Worm (Caenorhabditis elegans) whole organism, young adult: Measurements from ENCODE around the gene F26G5.1.

Source experiments
- ama-1 ChIP-seq, 3 experiments: fragments of 150-350 bp in 1 of 3; sonication (generic microtip) in 2 of 3; optimal IDR thresholded peaks; 2 replicates each; lab custom pipeline; 2014 to 2018; ENCODE audit warnings: missing biosample characterization in 2 of 3, missing genetic modification characterization in 2 of 3, missing genetic modification reagents in 2 of 3
- aptf-3 ChIP-seq: fragments of 200-800 bp; sonication (Bioruptor generic); IDR thresholded peaks from 2 replicates; pipeline ENCODE4 v1.3.6; 2022; ENCODE audit warnings: missing genetic modification characterization, missing compliant biosample characterization
- let-526 ChIP-seq: fragments of 200-800 bp; sonication (Bioruptor generic); IDR thresholded peaks from 2 replicates; pipeline ENCODE4 v1.3.6; 2022; ENCODE audit warnings: missing genetic modification reagents, missing genetic modification characterization, missing compliant biosample characterization

DNA sequence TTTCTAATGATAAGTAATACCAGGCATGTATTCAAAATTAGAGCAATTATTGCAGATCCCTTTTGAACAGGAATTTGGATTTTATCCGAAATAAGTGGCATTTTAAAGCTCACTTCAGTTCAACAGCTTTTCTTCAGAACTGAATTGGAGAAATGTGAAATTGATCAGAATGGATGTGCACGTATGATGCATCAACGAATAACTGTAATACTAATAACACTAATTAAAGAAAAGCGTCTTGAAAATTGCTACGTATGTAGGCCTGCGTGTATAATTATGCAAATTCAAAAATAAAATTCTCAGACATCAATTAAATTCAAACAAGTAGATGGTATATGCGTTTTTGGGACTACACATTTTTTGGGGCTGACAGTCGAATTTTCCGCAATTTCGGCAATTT lies 45.4 kb upstream of the F26G5.1 start, which contains the start of gene str-205:
- TF ChIP-seq ama-1 (optimal IDR thresholded peaks at IDR 0.05; lab: Kevin White, UChicago) (no peak), ama-1 (GFP tag; optimal IDR thresholded peaks at IDR 0.05; lab: Kevin White, UChicago) (no peak), aptf-3 (GFP tag; lab: Robert Waterston, UW) (no peak), let-526 (no peak)
